Fruit fly (Drosophila melanogaster) whole organism: ENCODE measurements around the gene CG11398.

Source experiments
- CG8478 ChIP-seq: fragments of >200 bp; optimal IDR thresholded peaks from 2 replicates; lab custom pipeline; 2018; ENCODE audit warnings: inconsistent platforms
- Dll ChIP-seq: fragments of >200 bp; optimal IDR thresholded peaks from 2 replicates; lab custom pipeline; 2017
- EcR ChIP-seq, 2 experiments: fragments of >200 bp; optimal IDR thresholded peaks; 2 replicates each; lab custom pipeline; 2017; ENCODE audit warnings: missing biosample characterization in 2 of 2, missing genetic modification characterization in 2 of 2, missing genetic modification reagents in 2 of 2
- pan ChIP-seq: fragments of >200 bp; optimal IDR thresholded peaks from 2 replicates; lab custom pipeline; 2017
- psq ChIP-seq: fragments of >200 bp; optimal IDR thresholded peaks from 2 replicates; lab custom pipeline; 2017
- usp ChIP-seq: fragments of >200 bp; optimal IDR thresholded peaks from 2 replicates; lab custom pipeline; 2017; ENCODE audit warnings: missing biosample characterization, missing genetic modification characterization, mixed read lengths

DNA sequence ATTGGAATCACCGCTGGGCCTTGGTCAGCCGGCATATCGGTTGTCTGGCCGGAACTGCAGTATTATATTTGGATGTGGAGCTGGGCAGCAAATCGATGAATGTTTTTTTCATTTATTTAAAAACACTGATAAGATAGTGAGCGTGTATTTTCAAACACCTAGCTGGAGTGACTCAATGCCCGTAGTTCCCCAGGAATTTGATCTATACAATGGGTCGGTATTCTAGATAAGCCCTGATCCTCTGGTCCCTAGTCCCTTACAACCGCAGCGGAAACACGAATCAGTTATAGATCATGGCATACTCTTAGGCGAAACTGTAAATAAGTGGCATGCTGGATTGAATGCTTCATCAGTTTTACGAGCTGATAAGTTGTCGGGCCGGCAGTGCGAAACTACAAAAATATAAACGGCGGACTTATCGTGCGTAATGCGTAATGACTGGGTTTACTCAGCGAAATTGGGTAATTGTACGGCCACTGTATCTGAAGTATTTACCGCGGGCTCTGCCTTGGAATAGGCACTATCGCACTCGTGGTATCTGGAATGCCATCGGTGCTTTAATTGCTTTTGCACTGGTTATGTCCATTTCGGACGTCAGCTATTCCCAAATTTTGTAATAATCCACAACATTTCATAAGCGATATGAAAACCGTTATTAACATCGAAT lies 42.1 kb downstream of the CG11398 start:
- TF ChIP-seq psq (lab: Kevin White, UChicago) = no peak
- TF ChIP-seq CG8478 (lab: Kevin White, UChicago) = no peak
- no peak for TF ChIP-seq Dll (lab: Kevin White, UChicago)
- no peak for TF ChIP-seq pan
- no peak for TF ChIP-seq EcR (GFP tag; optimal IDR thresholded peaks at IDR 0.05; lab: Kevin White, UChicago)
- TF ChIP-seq usp = no peak
